Worm (Caenorhabditis elegans): ENCODE data around the gene cdh-4.

Gene cdh-4

ce11 chrIII:4491164-4492144 is 28.7 kb upstream of the cdh-4 start (continued):
- TF ChIP-seq ces-1 (GFP tag; optimal IDR thresholded peaks at IDR 0.05) (peak; percentile 2), nhr-25 (tag; optimal IDR thresholded peaks at IDR 0.05; ENCODE audit: borderline replicate concordance, insufficient read depth) (no peak), nhr-102 (tag; optimal IDR thresholded peaks at IDR 0.05) (peak; percentile 78), ctbp-1 (GFP tag; IDR thresholded peaks at IDR 0.05) (no peak), unc-130 (GFP tag; optimal IDR thresholded peaks at IDR 0.05) (peak; percentile 57), rbr-2 (tag; optimal IDR thresholded peaks at IDR 0.05) (peak; percentile 41), nhr-77 (tag; optimal IDR thresholded peaks at IDR 0.05) (peak; percentile 8), nhr-28 (tag; optimal IDR thresholded peaks at IDR 0.05) (no peak), dmd-9 (GFP tag; IDR thresholded peaks at IDR 0.05) (no peak), sdz-12 (GFP tag; optimal IDR thresholded peaks at IDR 0.05) (peak; percentile 23), dve-1 (tag; optimal IDR thresholded peaks at IDR 0.05; ENCODE audit: insufficient read depth) (peak; percentile 39), attf-4 (tag; optimal IDR thresholded peaks at IDR 0.05) (no peak), F44E2.7 (GFP tag; IDR thresholded peaks at IDR 0.05) (no peak)

- no peak for TF ChIP-seq daf-16 (GFP tag; optimal IDR thresholded peaks at IDR 0.05)
- peak; percentile 39 for TF ChIP-seq daf-16 (tag; optimal IDR thresholded peaks at IDR 0.05)
- TF ChIP-seq pqm-1 (tag; optimal IDR thresholded peaks at IDR 0.05), result peak; percentile 33
- peak; percentile 50 for TF ChIP-seq hlh-11 (tag; optimal IDR thresholded peaks at IDR 0.05)
- TF ChIP-seq dve-1 (tag; optimal IDR thresholded peaks at IDR 0.05; ENCODE audit: insufficient read depth), result peak; percentile 37
- TF ChIP-seq hlh-30 (tag; optimal IDR thresholded peaks at IDR 0.05; ENCODE audit: insufficient read depth), result peak; percentile 8
- TF ChIP-seq Y5F2A.4 (GFP tag; optimal IDR thresholded peaks at IDR 0.05), result no peak
- peak; percentile 4 for TF ChIP-seq nhr-48 (tag; optimal IDR thresholded peaks at IDR 0.05)
- peak; percentile 52 for TF ChIP-seq nhr-28 (tag; optimal IDR thresholded peaks at IDR 0.05)
- no peak for TF ChIP-seq lin-38 (GFP tag; IDR thresholded peaks at IDR 0.05)
- peak; percentile 68 for TF ChIP-seq dmd-6 (GFP tag; IDR thresholded peaks at IDR 0.05)
- TF ChIP-seq ctbp-1 (GFP tag; IDR thresholded peaks at IDR 0.05), result no peak
- TF ChIP-seq mep-1 (tag; optimal IDR thresholded peaks at IDR 0.05), result peak; percentile 1
- peak; percentile 41 for TF ChIP-seq nhr-77 (tag; optimal IDR thresholded peaks at IDR 0.05)
- no peak for TF ChIP-seq ces-1 (GFP tag; optimal IDR thresholded peaks at IDR 0.05)
- TF ChIP-seq ama-1 (optimal IDR thresholded peaks at IDR 0.05), result no peak
Measured at ce11 chrIII:4493008-4493777, 27.0 kb upstream of the cdh-4 start.

ce11 chrIII:4494541-4495010 is 25.6 kb upstream of the cdh-4 start:
- TF ChIP-seq egl-27 (tag; optimal IDR thresholded peaks at IDR 0.05) (no peak), mxl-3 (GFP tag; optimal IDR thresholded peaks at IDR 0.05) (peak; percentile 77), snpc-4 (tag; optimal IDR thresholded peaks at IDR 0.05) (no peak), ceh-28 (tag; optimal IDR thresholded peaks at IDR 0.05) (no peak), hlh-11 (tag; optimal IDR thresholded peaks at IDR 0.05) (peak; percentile 90), Y105C5A.15 (GFP tag; IDR thresholded peaks at IDR 0.05) (0 out of 2 replicates have a peak, but pooled peaks have one; percentile 39), zip-2 (tag; optimal IDR thresholded peaks at IDR 0.05) (peak; percentile 22), F10B5.3 (tag; optimal IDR thresholded peaks at IDR 0.05) (no peak), vab-7 (GFP tag; IDR thresholded peaks at IDR 0.05) (no peak), nhr-102 (tag; optimal IDR thresholded peaks at IDR 0.05) (peak; percentile 37), nhr-48 (tag; optimal IDR thresholded peaks at IDR 0.05) (peak; percentile 77), nhr-77 (tag; optimal IDR thresholded peaks at IDR 0.05) (peak; percentile 59), tra-1 (GFP tag; IDR thresholded peaks at IDR 0.05) (peak; percentile 47; the same call in 1 of the 2 replicates), lin-1 (GFP tag; IDR thresholded peaks at IDR 0.05) (no peak), T20F7.1 (GFP tag; optimal IDR thresholded peaks at IDR 0.05) (peak; percentile 1), dve-1 (tag; optimal IDR thresholded peaks at IDR 0.05; ENCODE audit: insufficient read depth) (peak; percentile 88), ceh-62 (tag; optimal IDR thresholded peaks at IDR 0.05) (no peak), nhr-28 (tag; optimal IDR thresholded peaks at IDR 0.05) (peak; percentile 79), aly-2 (tag; optimal IDR thresholded peaks at IDR 0.05) (no peak), daf-16 (GFP tag; optimal IDR thresholded peaks at IDR 0.05) (no peak), daf-16 (tag; optimal IDR thresholded peaks at IDR 0.05) (peak; percentile 67), daf-19 (GFP tag; conservative IDR thresholded peaks at IDR 0.05) (no peak), mep-1 (tag; optimal IDR thresholded peaks at IDR 0.05) (peak; percentile 67), rbr-2 (tag; optimal IDR thresholded peaks at IDR 0.05) (peak; percentile 16), cey-2 (tag; optimal IDR thresholded peaks at IDR 0.05; ENCODE audit: borderline replicate concordance, insufficient read depth) (peak; percentile 78), hlh-30 (tag; optimal IDR thresholded peaks at IDR 0.05; ENCODE audit: insufficient read depth) (peak; percentile 87), dmd-6 (GFP tag; IDR thresholded peaks at IDR 0.05) (peak; percentile 82), dpl-1 (GFP tag; optimal IDR thresholded peaks at IDR 0.05) (peak; percentile 37), nhr-25 (tag; optimal IDR thresholded peaks at IDR 0.05; ENCODE audit: borderline replicate concordance, insufficient read depth) (no peak)

All from whole organism, L4 larva.